Worm (Caenorhabditis elegans) whole organism, midembryonic: ENCODE data around the gene C34B4.2.

Experiments
- cog-1 ChIP-seq: sonication (generic microtip); optimal IDR thresholded peaks from 2 replicates; lab custom pipeline; 2016; ENCODE audit warnings: missing genetic modification characterization, missing compliant biosample characterization
- flt-1 ChIP-seq: fragments of 200-800 bp; sonication (Bioruptor generic); IDR thresholded peaks from 2 replicates; pipeline ENCODE4 v1.3.6; 2022; ENCODE audit warnings: missing genetic modification characterization, missing compliant biosample characterization
- klf-2 ChIP-seq: fragments of 200-800 bp; sonication (Bioruptor generic); conservative IDR thresholded peaks from 2 replicates; pipeline ENCODE4 v1.3.6; 2022; ENCODE audit warnings: missing genetic modification reagents, missing genetic modification characterization, missing compliant biosample characterization
- tab-1 ChIP-seq: fragments of 200-800 bp; sonication (Bioruptor generic); IDR thresholded peaks from 2 replicates; pipeline ENCODE4 v1.3.6; 2022; ENCODE audit warnings: missing genetic modification characterization, missing compliant biosample characterization
- ztf-23 ChIP-seq: fragments of 200-800 bp; sonication (Bioruptor generic); IDR thresholded peaks from 2 replicates; pipeline ENCODE4 v1.3.6; 2022; ENCODE audit warnings: missing genetic modification reagents, missing genetic modification characterization, missing compliant biosample characterization
- ztf-29 ChIP-seq: fragments of 200-800 bp; sonication (Bioruptor generic); IDR thresholded peaks from 2 replicates; pipeline ENCODE4 v1.3.6; 2022; ENCODE audit warnings: missing genetic modification reagents, missing genetic modification characterization, missing compliant biosample characterization

DNA sequence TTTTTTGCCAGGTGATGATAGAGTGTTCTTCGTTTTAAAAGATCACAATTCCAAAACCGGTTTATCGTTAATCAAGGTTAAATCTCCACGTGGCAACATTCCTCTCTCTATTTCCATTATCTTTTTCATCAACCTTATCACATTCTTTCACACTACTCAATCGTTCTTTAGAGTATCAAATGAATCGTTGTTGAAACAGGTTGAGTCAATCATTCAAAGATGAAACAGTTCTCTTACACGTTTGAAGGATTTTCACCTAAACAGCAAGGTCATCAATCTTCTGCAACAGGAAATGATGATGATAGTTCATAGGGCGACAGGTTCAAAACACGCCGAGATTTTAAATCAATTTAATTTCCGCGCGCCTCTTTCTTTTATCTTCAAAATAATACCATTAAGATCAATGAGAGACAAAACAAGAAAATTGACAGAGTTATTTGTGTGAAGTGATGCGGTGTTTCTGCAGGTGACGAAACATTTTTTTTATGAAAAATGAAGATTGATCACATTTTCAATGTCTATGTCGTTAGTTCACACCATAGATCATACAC lies 1.6 kb upstream of the C34B4.2 start:
- no peak for TF ChIP-seq cog-1 (tag; lab: Kevin White, UChicago)
- no peak for TF ChIP-seq tab-1 (GFP tag; lab: Robert Waterston, UW)
- TF ChIP-seq flt-1, result no peak
- TF ChIP-seq klf-2 (GFP tag; lab: Robert Waterston, UW), result no peak
- TF ChIP-seq ztf-29 (GFP tag; lab: Robert Waterston, UW), result no peak
- no peak for TF ChIP-seq ztf-23 (GFP tag; lab: Robert Waterston, UW)
